Fruit fly (Drosophila melanogaster) S2 (cell line): Measurements from ENCODE around the gene CG31676.

Experiments used
- CG8478 ChIP-seq: fragments of >200 bp; optimal IDR thresholded peaks from 2 replicates; lab custom pipeline; 2018
- CTCF ChIP-seq, 2 experiments: fragments of >200 bp; optimal IDR thresholded peaks; 2 replicates each; lab custom pipeline; 2018

DNA sequence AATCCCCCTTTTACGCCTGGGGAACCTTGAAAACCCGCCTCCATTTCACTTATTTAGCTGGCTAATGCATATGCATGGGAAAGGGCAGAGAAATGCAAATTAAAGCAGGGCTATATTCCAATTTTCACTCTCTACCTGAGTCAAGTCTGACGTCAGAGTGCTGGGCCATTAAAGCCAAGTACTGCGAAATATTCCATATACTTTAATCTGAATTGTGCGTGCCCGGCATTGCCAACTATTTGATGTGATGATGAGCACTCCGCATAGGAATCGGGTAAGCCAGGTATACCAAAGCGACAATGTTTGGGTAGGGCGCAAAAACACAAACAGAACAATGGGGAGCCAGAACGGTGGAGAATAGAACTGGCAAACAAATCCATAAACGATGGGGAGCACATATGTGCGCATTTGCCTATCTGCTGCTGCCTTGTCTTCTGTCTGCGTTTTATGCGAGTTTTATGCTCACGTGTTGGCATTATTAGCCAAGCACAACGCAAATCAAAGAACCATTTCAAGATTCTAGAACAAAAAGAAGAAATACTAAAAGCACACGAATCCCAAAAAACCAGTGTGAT is 39.1 kb downstream of the CG31676 start:
- TF ChIP-seq CG8478 (lab: Kevin White, UChicago): no peak
- TF ChIP-seq CTCF (optimal IDR thresholded peaks at IDR 0.05; lab: Kevin White, UChicago): no peak
